Worm (Caenorhabditis elegans): ENCODE data around the gene W04G3.5.

The W04G3.5 gene

DNA sequence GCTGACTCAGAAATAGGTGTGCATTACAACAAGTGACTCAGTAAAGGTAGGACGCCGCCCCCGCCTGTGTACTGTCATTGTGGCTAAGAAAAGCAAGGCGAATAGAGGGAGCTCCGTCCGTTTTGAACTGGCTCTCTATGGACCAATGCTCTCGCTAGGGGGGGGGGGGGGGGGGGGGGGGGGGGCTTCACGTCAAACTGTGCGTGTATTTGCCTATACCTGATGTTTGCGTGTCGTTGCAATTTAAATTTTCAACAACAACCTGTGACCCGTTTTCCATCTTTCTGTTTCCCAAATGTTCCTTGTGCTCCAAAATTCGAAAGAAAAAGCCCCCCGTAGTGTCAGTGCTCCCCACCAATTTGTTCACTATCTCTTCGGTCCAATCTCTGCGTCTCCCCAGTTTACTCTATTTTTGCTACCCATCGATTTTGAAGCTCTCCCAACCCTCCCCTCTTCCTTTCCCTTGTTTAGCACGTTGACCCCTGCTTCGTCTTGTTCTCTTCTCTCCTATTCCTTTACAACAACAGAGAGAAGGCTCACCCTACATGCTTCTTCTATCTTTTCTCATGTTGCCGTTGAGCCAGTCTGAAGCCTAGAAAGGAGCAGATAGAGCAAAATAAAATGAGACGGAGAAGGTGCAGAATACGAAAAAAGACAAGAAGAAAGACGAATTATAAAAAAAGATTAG is 38.9 kb upstream of the W04G3.5 start:
- TF ChIP-seq nfya-1 (tag; optimal IDR thresholded peaks at IDR 0.05; ENCODE audit: insufficient read depth) (peak; percentile 69), pqm-1 (tag; optimal IDR thresholded peaks at IDR 0.05) (peak; percentile 10), fkh-10 (GFP tag; optimal IDR thresholded peaks at IDR 0.05) (peak; percentile 31), pha-4 (tag; optimal IDR thresholded peaks at IDR 0.05) (peak; percentile 69), hmg-11 (tag; optimal IDR thresholded peaks at IDR 0.05) (peak; percentile 27), lin-15B (tag; optimal IDR thresholded peaks at IDR 0.05) (peak; percentile 10), unc-62 (GFP tag; optimal IDR thresholded peaks at IDR 0.05) (no peak), elt-2 (tag; optimal IDR thresholded peaks at IDR 0.05) (peak; percentile 42), tbx-2 (tag; optimal IDR thresholded peaks at IDR 0.05) (peak; percentile 23), fkh-2 (tag; optimal IDR thresholded peaks at IDR 0.05) (no peak), daf-12 (tag; optimal IDR thresholded peaks at IDR 0.05) (no peak), nhr-77 (tag; optimal IDR thresholded peaks at IDR 0.05) (no peak), lin-39 (tag; optimal IDR thresholded peaks at IDR 0.05) (peak; percentile 72), ceh-28 (tag; optimal IDR thresholded peaks at IDR 0.05) (peak; percentile 43), nhr-11 (tag; optimal IDR thresholded peaks at IDR 0.05) (peak; percentile 1), ceh-9 (tag; optimal IDR thresholded peaks at IDR 0.05) (no peak)

DNA sequence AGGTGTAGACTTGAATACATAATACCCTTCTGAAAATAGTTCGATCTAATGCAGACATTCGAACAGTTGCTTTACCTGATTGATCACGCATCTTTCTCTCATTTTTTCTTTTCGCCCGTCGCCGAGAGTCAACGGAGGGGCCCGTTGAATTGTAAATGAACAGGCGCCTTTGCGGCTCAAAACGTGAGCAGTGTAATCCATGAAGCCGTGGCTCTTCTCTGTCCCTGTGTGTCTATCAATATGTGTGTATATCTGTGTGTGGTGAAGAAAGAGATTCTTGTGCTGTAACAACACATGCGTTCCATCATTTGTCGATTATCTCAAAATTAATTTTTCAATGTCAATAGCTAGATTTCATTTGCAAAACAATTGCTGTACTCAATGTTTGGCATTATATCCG is 37.9 kb upstream of the W04G3.5 start:
- TF ChIP-seq lin-39 (tag; optimal IDR thresholded peaks at IDR 0.05) (peak; percentile 40), zag-1 (tag; optimal IDR thresholded peaks at IDR 0.05) (no peak), pqm-1 (tag; optimal IDR thresholded peaks at IDR 0.05) (no peak), lsy-12 (tag; optimal IDR thresholded peaks at IDR 0.05) (no peak), ama-1 (optimal IDR thresholded peaks at IDR 0.05) (peak; percentile 3), elt-1 (tag; optimal IDR thresholded peaks at IDR 0.05) (no peak), elt-2 (tag; optimal IDR thresholded peaks at IDR 0.05) (no peak), ztf-4 (tag; optimal IDR thresholded peaks at IDR 0.05) (no peak), sea-2 (GFP tag; optimal IDR thresholded peaks at IDR 0.05) (no peak), nhr-11 (tag; optimal IDR thresholded peaks at IDR 0.05) (no peak), hmg-11 (tag; optimal IDR thresholded peaks at IDR 0.05) (no peak), mml-1 (tag; optimal IDR thresholded peaks at IDR 0.05) (no peak), eor-1 (tag; optimal IDR thresholded peaks at IDR 0.05) (no peak), nhr-12 (tag; optimal IDR thresholded peaks at IDR 0.05) (no peak), nhr-67 (tag; optimal IDR thresholded peaks at IDR 0.05) (no peak), mdl-1 (tag; optimal IDR thresholded peaks at IDR 0.05) (no peak), nhr-76 (tag; optimal IDR thresholded peaks at IDR 0.05) (no peak), egl-5 (tag; optimal IDR thresholded peaks at IDR 0.05) (peak; percentile 26), elt-3 (tag; optimal IDR thresholded peaks at IDR 0.05) (no peak), snpc-4 (tag; optimal IDR thresholded peaks at IDR 0.05) (no peak), egl-27 (tag; optimal IDR thresholded peaks at IDR 0.05) (no peak), nfya-1 (tag; optimal IDR thresholded peaks at IDR 0.05; ENCODE audit: insufficient read depth) (peak; percentile 23), nhr-28 (tag; optimal IDR thresholded peaks at IDR 0.05) (no peak), unc-39 (tag; optimal IDR thresholded peaks at IDR 0.05) (no peak), fkh-10 (GFP tag; optimal IDR thresholded peaks at IDR 0.05) (no peak)

ce11 chrX:11036114-11037087 is 37.1 kb upstream of the W04G3.5 start:
- TF ChIP-seq R02D3.7 (tag; optimal IDR thresholded peaks at IDR 0.05): no peak
- TF ChIP-seq nhr-12 (tag; optimal IDR thresholded peaks at IDR 0.05): no peak
- TF ChIP-seq nhr-77 (tag; optimal IDR thresholded peaks at IDR 0.05): no peak
- TF ChIP-seq egl-27 (tag; optimal IDR thresholded peaks at IDR 0.05): no peak
- TF ChIP-seq snpc-4 (tag; optimal IDR thresholded peaks at IDR 0.05): no peak
- no peak for TF ChIP-seq fkh-2 (tag; optimal IDR thresholded peaks at IDR 0.05)
- no peak for TF ChIP-seq ztf-4 (tag; optimal IDR thresholded peaks at IDR 0.05)
- TF ChIP-seq unc-62 (GFP tag; optimal IDR thresholded peaks at IDR 0.05): no peak
- no peak for TF ChIP-seq fos-1 (tag; optimal IDR thresholded peaks at IDR 0.05)
- no peak for TF ChIP-seq nhr-67 (tag; optimal IDR thresholded peaks at IDR 0.05)
- TF ChIP-seq lsy-12 (tag; optimal IDR thresholded peaks at IDR 0.05): no peak
- TF ChIP-seq ZK546.5 (tag; optimal IDR thresholded peaks at IDR 0.05): no peak
- no peak for TF ChIP-seq ceh-9 (tag; optimal IDR thresholded peaks at IDR 0.05)
- TF ChIP-seq nhr-25 (tag; optimal IDR thresholded peaks at IDR 0.05): peak; percentile 19
- no peak for TF ChIP-seq aly-2 (tag; optimal IDR thresholded peaks at IDR 0.05)
- peak; percentile 83 for TF ChIP-seq nhr-23 (tag; optimal IDR thresholded peaks at IDR 0.05)
- no peak for TF ChIP-seq nhr-237 (tag; optimal IDR thresholded peaks at IDR 0.05)
- peak; percentile 15 for TF ChIP-seq tbx-2 (tag; optimal IDR thresholded peaks at IDR 0.05)
- no peak for TF ChIP-seq zag-1 (tag; optimal IDR thresholded peaks at IDR 0.05)
- no peak for TF ChIP-seq nhr-76 (tag; optimal IDR thresholded peaks at IDR 0.05)
- no peak for TF ChIP-seq lin-39 (tag; optimal IDR thresholded peaks at IDR 0.05)
- TF ChIP-seq nhr-43 (tag; optimal IDR thresholded peaks at IDR 0.05; ENCODE audit: poor library complexity, severe bottlenecking): peak; percentile 36
- no peak for TF ChIP-seq egl-5 (tag; optimal IDR thresholded peaks at IDR 0.05)
- TF ChIP-seq skn-1 (tag; optimal IDR thresholded peaks at IDR 0.05): peak; percentile 54
- TF ChIP-seq elt-2 (tag; optimal IDR thresholded peaks at IDR 0.05): peak; percentile 91
- no peak for TF ChIP-seq mml-1 (tag; optimal IDR thresholded peaks at IDR 0.05)
- no peak for TF ChIP-seq jun-1 (tag; optimal IDR thresholded peaks at IDR 0.05)
- no peak for TF ChIP-seq daf-12 (tag; optimal IDR thresholded peaks at IDR 0.05)
- TF ChIP-seq hmg-11 (tag; optimal IDR thresholded peaks at IDR 0.05): peak; percentile 23
- TF ChIP-seq unc-39 (tag; optimal IDR thresholded peaks at IDR 0.05): no peak
